Worm (Caenorhabditis elegans) whole organism, L4 larva: Measurements from ENCODE around the gene frpr-9.

ENCODE experiments used
- D1046.2 ChIP-seq: fragments of 200-800 bp; sonication (Bioruptor generic); IDR thresholded peaks from 2 replicates; pipeline ENCODE4 v1.3.6; 2022; ENCODE audit warnings: missing genetic modification characterization, missing compliant biosample characterization
- F37D6.2 ChIP-seq: sonication (generic microtip); optimal IDR thresholded peaks from 2 replicates; lab custom pipeline; 2016; ENCODE audit warnings: mild to moderate bottlenecking, missing genetic modification characterization, missing compliant biosample characterization
- F44E2.7 ChIP-seq: fragments of 200-800 bp; sonication (Bioruptor generic); IDR thresholded peaks from 2 replicates; pipeline ENCODE4 v2.1.2; 2022; ENCODE audit warnings: missing genetic modification characterization, missing compliant biosample characterization
- T20F7.1 ChIP-seq: fragments of 200-800 bp; sonication (Bioruptor generic); optimal IDR thresholded peaks from 2 replicates; lab custom pipeline; 2018; ENCODE audit warnings: mild to moderate bottlenecking, missing genetic modification characterization, missing compliant biosample characterization
- Y48G9A.11 ChIP-seq: fragments of 200-800 bp; sonication (Bioruptor generic); IDR thresholded peaks from 2 replicates; pipeline ENCODE4 v1.3.6; 2022; ENCODE audit warnings: missing genetic modification reagents, missing genetic modification characterization, missing compliant biosample characterization
- Y5F2A.4 ChIP-seq: fragments of 200-800 bp; sonication (Bioruptor generic); optimal IDR thresholded peaks from 2 replicates; lab custom pipeline; 2018; ENCODE audit warnings: mild to moderate bottlenecking, missing genetic modification characterization, missing compliant biosample characterization
- ZK337.2 ChIP-seq: fragments of 200-800 bp; sonication (Bioruptor generic); IDR thresholded peaks from 2 replicates; pipeline ENCODE4 v1.3.6; 2022; ENCODE audit warnings: missing genetic modification reagents, missing genetic modification characterization, missing compliant biosample characterization
- ZK546.5 ChIP-seq, 2 experiments: sonication (generic microtip); optimal IDR thresholded peaks; 2 replicates each; lab custom pipeline; 2017; ENCODE audit warnings: missing biosample characterization in 2 of 2, missing genetic modification characterization in 2 of 2
- ama-1 ChIP-seq: fragments of 150-350 bp; optimal IDR thresholded peaks from 2 replicates; lab custom pipeline; 2014; ENCODE audit warnings: inconsistent platforms, mixed read lengths
- ceh-32 ChIP-seq: sonication (generic microtip); optimal IDR thresholded peaks from 2 replicates; lab custom pipeline; 2016; ENCODE audit warnings: mild to moderate bottlenecking, missing genetic modification characterization, missing compliant biosample characterization; ENCODE audit not compliant: poor library complexity
- ceh-62 ChIP-seq: sonication (generic microtip); optimal IDR thresholded peaks from 2 replicates; lab custom pipeline; 2017; ENCODE audit warnings: missing biosample characterization, missing genetic modification characterization
- ceh-82 ChIP-seq: sonication (generic microtip); optimal IDR thresholded peaks from 2 replicates; lab custom pipeline; 2017; ENCODE audit warnings: missing biosample characterization, missing genetic modification characterization
- ces-1 ChIP-seq: fragments of 150-350 bp; sonication (generic microtip); optimal IDR thresholded peaks from 4 replicates; lab custom pipeline; 2014; ENCODE audit warnings: missing biosample characterization, missing genetic modification reagents, missing genetic modification characterization
- daf-16 ChIP-seq, 3 experiments: sonication (generic microtip); optimal IDR thresholded peaks; 2 replicates each; lab custom pipeline; 2016 to 2017; ENCODE audit warnings: missing genetic modification characterization in 3 of 3, missing genetic modification reagents in 3 of 3, mild to moderate bottlenecking in 2 of 3, missing compliant biosample characterization in 2 of 3, missing biosample characterization in 1 of 3, moderate library complexity in 1 of 3
- daf-19 ChIP-seq: fragments of 200-800 bp; sonication (Bioruptor generic); conservative IDR thresholded peaks from 2 replicates; pipeline ENCODE4 v1.3.6; 2022; ENCODE audit warnings: missing genetic modification characterization, missing compliant biosample characterization
- dmd-6 ChIP-seq: fragments of 200-800 bp; sonication (Bioruptor generic); IDR thresholded peaks from 2 replicates; pipeline ENCODE4 v1.3.6; 2022; ENCODE audit warnings: missing genetic modification reagents, missing genetic modification characterization, missing compliant biosample characterization
- dmd-9 ChIP-seq: fragments of 200-800 bp; sonication (Bioruptor generic); IDR thresholded peaks from 2 replicates; pipeline ENCODE4 v1.3.6; 2022; ENCODE audit warnings: missing genetic modification reagents, missing genetic modification characterization, missing compliant biosample characterization
- duxl-1 ChIP-seq: sonication (generic microtip); optimal IDR thresholded peaks from 2 replicates; lab custom pipeline; 2016; ENCODE audit warnings: mild to moderate bottlenecking, missing genetic modification characterization, moderate library complexity, missing compliant biosample characterization; ENCODE audit not compliant: poor library complexity
- dve-1 ChIP-seq: sonication (generic microtip); optimal IDR thresholded peaks from 2 replicates; lab custom pipeline; 2017; ENCODE audit warnings: antibody characterized with exemption, mild to moderate bottlenecking, missing genetic modification characterization, missing compliant biosample characterization; ENCODE audit not compliant: insufficient read depth
- egl-27 ChIP-seq: sonication (generic microtip); optimal IDR thresholded peaks from 3 replicates; lab custom pipeline; 2017; ENCODE audit warnings: missing biosample characterization, missing genetic modification reagents, missing genetic modification characterization
- egl-43 ChIP-seq: fragments of 200-800 bp; sonication (Bioruptor generic); IDR thresholded peaks from 2 replicates; pipeline ENCODE4 v1.3.6; 2022; ENCODE audit warnings: missing genetic modification reagents, missing genetic modification characterization, missing compliant biosample characterization
- fkh-10 ChIP-seq: fragments of 150-350 bp; optimal IDR thresholded peaks from 2 replicates; lab custom pipeline; 2014; ENCODE audit warnings: missing biosample characterization, missing genetic modification reagents, missing genetic modification characterization
- hlh-11 ChIP-seq: fragments of 200-800 bp; sonication (Bioruptor generic); optimal IDR thresholded peaks from 2 replicates; lab custom pipeline; 2018; ENCODE audit warnings: mild to moderate bottlenecking, missing genetic modification characterization, missing compliant biosample characterization
- hlh-30 ChIP-seq: sonication (generic microtip); optimal IDR thresholded peaks from 2 replicates; lab custom pipeline; 2017; ENCODE audit warnings: antibody characterized with exemption, mild to moderate bottlenecking, missing genetic modification characterization, missing compliant biosample characterization; ENCODE audit not compliant: insufficient read depth
- jun-1 ChIP-seq: fragments of 150-350 bp; optimal IDR thresholded peaks from 2 replicates; lab custom pipeline; 2014; ENCODE audit warnings: missing biosample characterization, missing genetic modification reagents, missing genetic modification characterization
- lim-7 ChIP-seq: fragments of 200-800 bp; sonication (Bioruptor generic); IDR thresholded peaks from 2 replicates; pipeline ENCODE4 v1.3.6; 2022; ENCODE audit warnings: missing genetic modification characterization, missing compliant biosample characterization
- lin-29 ChIP-seq: fragments of 200-800 bp; sonication (Bioruptor generic); IDR thresholded peaks from 2 replicates; pipeline ENCODE4 v1.3.6; 2022; ENCODE audit warnings: missing genetic modification reagents, missing genetic modification characterization, missing compliant biosample characterization
- lin-38 ChIP-seq: fragments of 200-800 bp; sonication (Bioruptor generic); IDR thresholded peaks from 2 replicates; pipeline ENCODE4 v1.3.6; 2022; ENCODE audit warnings: missing genetic modification reagents, missing genetic modification characterization, missing compliant biosample characterization
- lin-39 ChIP-seq: fragments of 150-350 bp; optimal IDR thresholded peaks from 2 replicates; lab custom pipeline; 2014; ENCODE audit warnings: missing biosample characterization, missing genetic modification reagents, missing genetic modification characterization
- lir-3 ChIP-seq: sonication (generic microtip); optimal IDR thresholded peaks from 2 replicates; lab custom pipeline; 2016; ENCODE audit warnings: mild to moderate bottlenecking, missing genetic modification characterization, missing compliant biosample characterization
- lsy-2 ChIP-seq, 2 experiments: fragments of 150-350 bp in 1 of 2; sonication (generic microtip) in 1 of 2; optimal IDR thresholded peaks; 2 replicates each; lab custom pipeline; 2014 to 2017; ENCODE audit warnings: missing biosample characterization in 2 of 2, missing genetic modification characterization in 2 of 2
- mdl-1 ChIP-seq, 2 experiments: fragments of 150-350 bp in 1 of 2; sonication (generic microtip) in 1 of 2; optimal IDR thresholded peaks; 2 replicates each; lab custom pipeline; 2014 to 2017; ENCODE audit warnings: missing biosample characterization in 2 of 2, missing genetic modification characterization in 2 of 2
- mdt-29 ChIP-seq: fragments of 200-800 bp; sonication (Bioruptor generic); IDR thresholded peaks from 2 replicates; pipeline ENCODE4 v1.3.6; 2022; ENCODE audit warnings: missing genetic modification reagents, missing genetic modification characterization, missing compliant biosample characterization
- mep-1 ChIP-seq: fragments of 150-350 bp; sonication (generic microtip); optimal IDR thresholded peaks from 3 replicates; lab custom pipeline; 2014; ENCODE audit warnings: missing biosample characterization, missing genetic modification characterization
- mxl-3 ChIP-seq: fragments of 200-800 bp; sonication (Bioruptor generic); optimal IDR thresholded peaks from 2 replicates; lab custom pipeline; 2018; ENCODE audit warnings: mild to moderate bottlenecking, missing genetic modification characterization, missing compliant biosample characterization
- nhr-10 ChIP-seq: fragments of 150-350 bp; optimal IDR thresholded peaks from 2 replicates; lab custom pipeline; 2014; ENCODE audit warnings: missing biosample characterization, missing genetic modification characterization
- nhr-11 ChIP-seq: fragments of 150-350 bp; optimal IDR thresholded peaks from 2 replicates; lab custom pipeline; 2014; ENCODE audit warnings: missing biosample characterization, missing genetic modification characterization
- nhr-42 ChIP-seq: fragments of 200-800 bp; sonication (Bioruptor generic); IDR thresholded peaks from 2 replicates; pipeline ENCODE4 v1.3.6; 2022; ENCODE audit warnings: missing genetic modification characterization, missing compliant biosample characterization
- nhr-48 ChIP-seq: sonication (generic microtip); optimal IDR thresholded peaks from 2 replicates; lab custom pipeline; 2016; ENCODE audit warnings: mild to moderate bottlenecking, missing genetic modification characterization, missing compliant biosample characterization
- nhr-6 ChIP-seq: fragments of 150-350 bp; optimal IDR thresholded peaks from 2 replicates; lab custom pipeline; 2014; ENCODE audit warnings: missing biosample characterization, missing genetic modification characterization
- nhr-76 ChIP-seq: fragments of 150-350 bp; optimal IDR thresholded peaks from 2 replicates; lab custom pipeline; 2014; ENCODE audit warnings: missing biosample characterization, missing genetic modification characterization
- php-3 ChIP-seq: fragments of 200-800 bp; sonication (Bioruptor generic); IDR thresholded peaks from 2 replicates; pipeline ENCODE4 v1.3.6; 2022; ENCODE audit warnings: missing genetic modification reagents, missing genetic modification characterization, missing compliant biosample characterization
- saeg-2 ChIP-seq: fragments of 200-800 bp; sonication (Bioruptor generic); IDR thresholded peaks from 2 replicates; pipeline ENCODE4 v1.3.6; 2022; ENCODE audit warnings: missing genetic modification reagents, missing genetic modification characterization, missing compliant biosample characterization
- snpc-1.2 ChIP-seq: fragments of 200-800 bp; sonication (Bioruptor generic); IDR thresholded peaks from 2 replicates; pipeline ENCODE4 v1.3.6; 2022; ENCODE audit warnings: missing genetic modification reagents, missing genetic modification characterization, missing compliant biosample characterization
- tag-97 ChIP-seq: fragments of 200-800 bp; sonication (Bioruptor generic); IDR thresholded peaks from 2 replicates; pipeline ENCODE4 v1.3.6; 2022; ENCODE audit warnings: missing genetic modification characterization, missing compliant biosample characterization
- tra-1 ChIP-seq: fragments of 200-800 bp; sonication (Bioruptor generic); IDR thresholded peaks from 2 replicates; pipeline ENCODE4 v1.3.6; 2022; ENCODE audit warnings: missing genetic modification reagents, missing genetic modification characterization, missing compliant biosample characterization
- unc-39 ChIP-seq: sonication (generic microtip); optimal IDR thresholded peaks from 2 replicates; lab custom pipeline; 2017; ENCODE audit warnings: missing biosample characterization, missing genetic modification characterization
- unc-62 ChIP-seq, 3 experiments: fragments of 150-350 bp in 1 of 3; sonication (generic microtip); optimal IDR thresholded peaks in 2 of 3; peaks in 1 of 3; 1 replicate in 1 of 3; 2 replicates in 2 of 3; lab custom pipeline; 2014 to 2017; ENCODE audit warnings: missing biosample characterization in 3 of 3, missing genetic modification characterization in 3 of 3, missing genetic modification reagents in 3 of 3, missing genotype in 1 of 3
- zfp-2 ChIP-seq: sonication (generic microtip); optimal IDR thresholded peaks from 2 replicates; lab custom pipeline; 2016; ENCODE audit warnings: mild to moderate bottlenecking, missing genetic modification characterization, missing compliant biosample characterization
- zip-2 ChIP-seq: fragments of 150-350 bp; optimal IDR thresholded peaks from 2 replicates; lab custom pipeline; 2014; ENCODE audit warnings: missing biosample characterization, missing genetic modification characterization

Gene frpr-9

DNA sequence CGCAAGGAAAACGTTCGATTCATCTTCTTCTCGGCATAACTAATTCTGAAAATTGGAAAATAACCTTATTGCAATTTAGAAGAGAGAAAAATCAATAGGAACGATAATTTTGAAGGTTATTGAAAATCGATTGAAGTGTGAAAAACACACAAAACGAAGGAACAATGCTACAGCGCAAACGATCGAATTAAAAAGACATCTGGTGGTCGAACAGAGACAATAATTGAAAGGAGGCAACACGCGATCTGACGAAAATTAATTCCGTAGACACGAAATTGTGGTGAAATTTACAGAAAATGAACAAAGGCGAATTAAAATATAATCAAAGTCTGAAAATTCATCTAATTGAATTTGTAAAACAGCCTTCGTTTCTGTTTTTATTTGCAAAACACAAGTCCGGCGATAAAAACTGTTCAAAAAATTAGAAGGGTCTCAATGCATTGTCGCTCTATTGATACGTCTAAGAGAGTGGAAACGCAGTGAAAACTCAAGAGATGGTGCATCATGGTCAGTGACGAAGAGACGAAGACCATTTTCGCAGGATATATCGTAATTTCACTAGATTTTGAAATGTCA, 47.6 kb downstream of the frpr-9 start, which contains the start of gene pak-2 (continued):
- no peak for TF ChIP-seq egl-43 (GFP tag; lab: Robert Waterston, UW)
- TF ChIP-seq tra-1 (GFP tag; lab: Robert Waterston, UW): no peak
- 0 out of 2 replicates have a peak, but pooled peaks have one; percentile 45 for TF ChIP-seq Y48G9A.11 (GFP tag; lab: Robert Waterston, UW)
- TF ChIP-seq unc-62 (GFP tag; optimal IDR thresholded peaks at IDR 0.05 in 1 of 2; lab: Kevin White, UChicago): peak in 1 of 2 experiments; percentile 52
- no peak for TF ChIP-seq unc-62 (tag; optimal IDR thresholded peaks at IDR 0.05; lab: Kevin White, UChicago)
- peak in 1 of 2 experiments; percentile 58 for TF ChIP-seq mdl-1 (tag; optimal IDR thresholded peaks at IDR 0.05; lab: Kevin White, UChicago)
- TF ChIP-seq tag-97 (GFP tag; lab: Robert Waterston, UW): no peak
- peak; percentile 81 for TF ChIP-seq mxl-3 (GFP tag; lab: Kevin White, UChicago)
- no peak for TF ChIP-seq lim-7 (GFP tag; lab: Robert Waterston, UW)
- no peak for TF ChIP-seq mdt-29 (GFP tag; lab: Robert Waterston, UW)
- no peak for TF ChIP-seq Y5F2A.4 (GFP tag; lab: Kevin White, UChicago)
- TF ChIP-seq duxl-1 (tag; lab: Kevin White, UChicago): peak; percentile 28
- no peak for TF ChIP-seq F44E2.7 (GFP tag; lab: Robert Waterston, UW)
- peak; percentile 10 for TF ChIP-seq nhr-6
- peak; percentile 82 for TF ChIP-seq T20F7.1
- no peak for TF ChIP-seq ZK546.5 (tag; optimal IDR thresholded peaks at IDR 0.05; lab: Kevin White, UChicago)
- no peak for TF ChIP-seq snpc-1.2 (GFP tag; lab: Robert Waterston, UW)
- no peak for TF ChIP-seq nhr-42 (GFP tag; lab: Robert Waterston, UW)
- no peak for TF ChIP-seq ceh-62 (tag; lab: Kevin White, UChicago)
- TF ChIP-seq lir-3 (tag; lab: Kevin White, UChicago): no peak
- 0 out of 2 replicates have a peak, but pooled peaks have one; percentile 44 for TF ChIP-seq daf-19 (GFP tag; lab: Robert Waterston, UW)
- TF ChIP-seq hlh-30: peak; percentile 57
- peak; percentile 35; the same call in 1 of the 2 replicates for TF ChIP-seq dmd-6
- TF ChIP-seq ces-1: no peak
- TF ChIP-seq lsy-2 (tag; optimal IDR thresholded peaks at IDR 0.05; lab: Kevin White, UChicago): peak; percentile 38 to 83
- TF ChIP-seq php-3 (GFP tag; lab: Robert Waterston, UW): no peak
- no peak for TF ChIP-seq zip-2 (tag; lab: Kevin White, UChicago)
- TF ChIP-seq dmd-9 (GFP tag; lab: Robert Waterston, UW): 0 out of 2 replicates have a peak, but pooled peaks have one; percentile 49
- peak; percentile 95 for TF ChIP-seq lin-38
- TF ChIP-seq jun-1 (tag; lab: Kevin White, UChicago): no peak
- TF ChIP-seq ama-1 (lab: Kevin White, UChicago): no peak
- TF ChIP-seq ceh-32: no peak
- TF ChIP-seq dve-1 (tag; lab: Kevin White, UChicago): peak; percentile 74
- no peak for TF ChIP-seq nhr-48 (tag; lab: Kevin White, UChicago)
- peak; percentile 90 for TF ChIP-seq mep-1
- TF ChIP-seq lin-29 (GFP tag; lab: Robert Waterston, UW): no peak
- no peak for TF ChIP-seq daf-16 (GFP tag; optimal IDR thresholded peaks at IDR 0.05; lab: Kevin White, UChicago)
- peak; percentile 39 for TF ChIP-seq daf-16 (tag; optimal IDR thresholded peaks at IDR 0.05; lab: Kevin White, UChicago)
- TF ChIP-seq D1046.2 (GFP tag; lab: Robert Waterston, UW): no peak
- TF ChIP-seq nhr-11 (tag; lab: Kevin White, UChicago): peak; percentile 71
- TF ChIP-seq saeg-2: no peak
- TF ChIP-seq F37D6.2: peak; percentile 46
- no peak for TF ChIP-seq zfp-2
- no peak for TF ChIP-seq nhr-10 (tag; lab: Kevin White, UChicago)
- TF ChIP-seq nhr-76: no peak
- TF ChIP-seq lin-39: no peak
- no peak for TF ChIP-seq unc-39 (tag; lab: Kevin White, UChicago)
- TF ChIP-seq ZK337.2 (GFP tag; lab: Robert Waterston, UW): peak; percentile 62; the same call in 1 of the 2 replicates
- TF ChIP-seq egl-27: no peak
- TF ChIP-seq fkh-10 (GFP tag; lab: Kevin White, UChicago): peak; percentile 90
- TF ChIP-seq ceh-82 (tag; lab: Kevin White, UChicago): no peak
- peak; percentile 72 for TF ChIP-seq hlh-11 (tag; lab: Kevin White, UChicago)
